Worm (Caenorhabditis elegans) whole organism, L4 larva: ENCODE data around the gene F55G11.4.

Experiments used
- mes-2 ChIP-seq: sonication (generic microtip); optimal IDR thresholded peaks from 2 replicates; lab custom pipeline; 2016; ENCODE audit warnings: missing genotype, mild to moderate bottlenecking, missing genetic modification characterization, missing compliant biosample characterization; ENCODE audit not compliant: poor library complexity, severe bottlenecking
- nhr-111 ChIP-seq: fragments of 200-800 bp; sonication (Bioruptor generic); optimal IDR thresholded peaks from 2 replicates; lab custom pipeline; 2018; ENCODE audit warnings: mild to moderate bottlenecking, missing genetic modification characterization, missing compliant biosample characterization
- sdz-12 ChIP-seq: fragments of 200-800 bp; sonication (Bioruptor generic); optimal IDR thresholded peaks from 2 replicates; lab custom pipeline; 2018; ENCODE audit warnings: mild to moderate bottlenecking, missing genetic modification characterization, missing compliant biosample characterization
- set-16 ChIP-seq: fragments of 200-800 bp; sonication (Bioruptor generic); IDR thresholded peaks from 2 replicates; pipeline ENCODE4 v1.3.6; 2022; ENCODE audit warnings: missing genetic modification reagents, missing genetic modification characterization, missing compliant biosample characterization

DNA sequence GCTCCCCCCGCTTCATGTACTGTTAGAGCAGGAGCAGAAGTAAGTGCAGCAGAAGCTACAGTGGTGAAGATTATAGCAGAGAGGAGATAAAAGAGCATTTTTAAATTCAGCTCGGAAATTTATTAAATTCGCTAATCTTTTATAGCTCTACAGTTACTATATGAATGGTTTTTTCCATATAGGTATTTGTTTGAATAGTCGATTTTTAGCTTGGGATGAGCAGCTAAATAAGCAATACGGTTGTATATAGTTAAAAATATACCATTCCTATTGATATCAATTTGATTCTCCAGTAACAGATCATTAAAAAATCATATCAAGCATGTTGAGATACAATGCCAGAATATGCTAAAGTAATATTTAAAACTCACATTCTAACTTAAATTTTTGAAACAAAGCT, 46.8 kb upstream of the F55G11.4 start, which contains the start of gene srlf-5:
- TF ChIP-seq set-16 (GFP tag; lab: Robert Waterston, UW) (no peak), nhr-111 (GFP tag; lab: Kevin White, UChicago) (no peak), mes-2 (no peak), sdz-12 (GFP tag; lab: Kevin White, UChicago) (no peak)
